Worm (Caenorhabditis elegans) whole organism, L4 larva: ENCODE data around the gene T06F4.1.

Source experiments
- ceh-82 ChIP-seq: sonication (generic microtip); optimal IDR thresholded peaks from 2 replicates; lab custom pipeline; 2017; ENCODE audit warnings: missing biosample characterization, missing genetic modification characterization
- fos-1 ChIP-seq: fragments of 150-350 bp; optimal IDR thresholded peaks from 2 replicates; lab custom pipeline; 2014; ENCODE audit warnings: missing biosample characterization, missing genetic modification characterization
- jun-1 ChIP-seq: fragments of 150-350 bp; optimal IDR thresholded peaks from 2 replicates; lab custom pipeline; 2014; ENCODE audit warnings: missing biosample characterization, missing genetic modification reagents, missing genetic modification characterization

DNA sequence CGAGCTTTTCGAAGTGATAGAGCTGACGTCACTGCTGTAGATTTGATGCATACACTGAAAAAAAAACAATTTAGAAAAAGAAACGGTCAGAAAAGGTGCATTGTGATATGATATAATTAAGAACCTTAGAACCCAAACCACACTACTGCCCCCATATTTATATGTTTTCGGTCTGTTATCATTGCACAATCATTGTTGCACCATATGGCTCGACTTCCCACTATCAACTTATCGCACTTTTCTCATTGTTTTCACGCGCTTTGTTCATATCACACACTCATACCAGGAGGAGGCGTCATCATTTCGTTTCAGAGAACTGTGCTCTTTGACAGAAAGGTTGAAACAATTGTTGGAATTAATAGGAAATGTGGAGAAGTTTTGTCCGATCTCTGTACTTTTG is 70.2 kb downstream of the T06F4.1 start:
- no peak for TF ChIP-seq ceh-82 (tag; lab: Kevin White, UChicago)
- no peak for TF ChIP-seq jun-1
- no peak for TF ChIP-seq fos-1
